Worm (Caenorhabditis elegans): ENCODE results near the gene F54H5.14.

F54H5.14 gene

DNA sequence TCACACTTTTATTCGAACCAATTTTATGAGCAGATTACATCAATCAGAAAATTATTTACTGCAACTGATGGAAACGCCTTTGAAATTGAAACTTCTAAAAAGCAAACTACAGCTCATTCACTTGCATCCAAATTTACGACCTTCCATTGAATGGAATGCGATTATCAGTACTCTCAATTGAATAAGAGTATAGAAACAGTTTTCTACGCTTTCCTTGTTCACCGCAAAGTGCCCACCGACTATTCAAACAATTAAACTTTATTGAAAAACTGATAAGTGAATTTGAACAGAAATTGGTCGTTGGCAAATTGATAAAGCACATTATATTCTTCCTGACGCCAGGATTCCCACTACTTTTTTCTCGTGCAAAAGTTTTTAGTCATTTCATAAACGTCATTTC lies 40.7 kb upstream of the F54H5.14 start:
- TF ChIP-seq sox-4 (tag; optimal IDR thresholded peaks at IDR 0.05) (no peak), elt-2 (tag; optimal IDR thresholded peaks at IDR 0.05) (peak; percentile 64), mep-1 (tag; optimal IDR thresholded peaks at IDR 0.05) (no peak), irx-1 (tag; optimal IDR thresholded peaks at IDR 0.05) (no peak), sup-37 (GFP tag; optimal IDR thresholded peaks at IDR 0.05) (no peak), fkh-4 (tag; optimal IDR thresholded peaks at IDR 0.05; ENCODE audit: borderline replicate concordance) (no peak), mdl-1 (tag; optimal IDR thresholded peaks at IDR 0.05) (no peak)

- no peak for TF ChIP-seq nhr-12 (tag; optimal IDR thresholded peaks at IDR 0.05)
Observed at ce11 chrII:6663799-6664198, 38.6 kb upstream of the F54H5.14 start.

DNA sequence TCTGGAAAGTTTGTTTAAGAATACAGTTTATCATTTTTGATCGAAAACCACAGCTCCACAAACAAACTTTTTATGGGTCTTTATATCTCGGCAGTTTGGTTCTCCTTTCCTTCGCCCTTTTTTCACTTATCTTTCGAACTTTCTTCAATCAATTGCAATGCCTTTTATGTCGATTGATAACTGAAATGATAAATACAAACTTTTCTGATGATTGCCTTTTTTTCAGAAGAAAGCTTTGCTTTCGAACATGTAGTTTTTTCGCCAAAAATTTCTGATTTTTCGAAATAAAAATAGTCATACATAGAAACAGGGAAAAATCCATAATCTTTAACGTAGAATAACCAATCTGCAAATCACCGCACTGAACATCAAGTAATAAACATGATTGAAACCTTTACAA lies 36.0 kb upstream of the F54H5.14 start, which contains the start of gene T19D12.2:
T19D12.2 (plus strand) TSS at position 125 of the 400 bp plus-strand sequence.
- TF ChIP-seq snu-23 (GFP tag; optimal IDR thresholded peaks at IDR 0.05) (no peak), hlh-17 (GFP tag; optimal IDR thresholded peaks at IDR 0.05; ENCODE audit: borderline replicate concordance) (no peak), tlp-1 (tag; optimal IDR thresholded peaks at IDR 0.05) (peak; percentile 4), elt-2 (tag; optimal IDR thresholded peaks at IDR 0.05) (peak; percentile 39)

ce11 chrII:6658766-6659165 lies 33.6 kb upstream of the F54H5.14 start, which contains the start of gene T19D12.10:
Gene T19D12.10, minus strand, starts transcription at chrII:6658866.
- TF ChIP-seq nhr-90 (tag; optimal IDR thresholded peaks at IDR 0.05; ENCODE audit: poor library complexity) (no peak), lin-15B (tag; optimal IDR thresholded peaks at IDR 0.05) (no peak), egl-13 (tag; optimal IDR thresholded peaks at IDR 0.05) (no peak), nhr-11 (tag; optimal IDR thresholded peaks at IDR 0.05) (no peak), nhr-85 (tag) (no peak), nhr-237 (tag; optimal IDR thresholded peaks at IDR 0.05) (no peak), aly-2 (tag; optimal IDR thresholded peaks at IDR 0.05) (no peak), nhr-12 (tag; optimal IDR thresholded peaks at IDR 0.05) (no peak), mef-2 (tag; optimal IDR thresholded peaks at IDR 0.05) (no peak)

ce11 chrII:6654284-6654683 lies 29.1 kb upstream of the F54H5.14 start, which contains the start of gene T19D12.9:
Gene T19D12.9, minus strand, starts transcription at chrII:6654384.
- TF ChIP-seq nhr-47 (tag; optimal IDR thresholded peaks at IDR 0.05) = no peak
- TF ChIP-seq efl-1 (optimal IDR thresholded peaks at IDR 0.05) = no peak
- peak in 1 of 2 experiments; percentile 10 for TF ChIP-seq efl-1 (GFP tag; optimal IDR thresholded peaks at IDR 0.05 in 1 of 2)

DNA sequence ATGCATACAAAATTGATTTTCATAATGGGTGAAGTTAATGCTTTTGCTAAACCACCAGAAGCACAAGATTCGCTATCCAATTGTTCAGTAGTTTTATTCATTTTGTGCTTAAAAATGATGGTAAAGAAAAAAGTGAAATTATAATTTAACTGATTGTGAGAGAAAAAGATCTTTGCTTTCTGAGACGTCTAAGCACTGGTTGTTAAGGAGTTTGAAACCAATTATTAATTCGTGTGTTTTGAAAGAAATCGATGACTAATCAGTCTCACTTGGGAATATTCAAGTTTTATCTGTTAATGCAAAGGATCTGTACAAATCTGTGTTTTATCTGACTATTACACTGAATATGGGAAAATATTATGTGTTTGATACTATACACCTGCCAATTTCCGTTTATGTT lies 26.5 kb upstream of the F54H5.14 start, which contains the start of gene sra-26:
sra-26 (minus strand) TSS at position 101 of the 400 bp plus-strand sequence.
- TF ChIP-seq nhr-76 (tag; optimal IDR thresholded peaks at IDR 0.05) (no peak), hpl-2 (GFP tag; optimal IDR thresholded peaks at IDR 0.05) (no peak), sptf-1 (tag; optimal IDR thresholded peaks at IDR 0.05) (no peak), C16A3.4 (tag; optimal IDR thresholded peaks at IDR 0.05) (no peak), dpl-1 (GFP tag; optimal IDR thresholded peaks at IDR 0.05) (no peak), ceh-90 (tag; optimal IDR thresholded peaks at IDR 0.05) (no peak), aly-2 (tag; optimal IDR thresholded peaks at IDR 0.05) (no peak), dsc-1 (tag; optimal IDR thresholded peaks at IDR 0.05) (no peak), ztf-4 (tag; optimal IDR thresholded peaks at IDR 0.05) (no peak), nhr-19 (GFP tag; conservative IDR thresholded peaks at IDR 0.05) (no peak), lin-13 (GFP tag; optimal IDR thresholded peaks at IDR 0.05) (no peak), lin-14 (GFP tag; optimal IDR thresholded peaks at IDR 0.05) (no peak), fos-1 (tag; optimal IDR thresholded peaks at IDR 0.05) (no peak), mab-9 (GFP tag; IDR thresholded peaks at IDR 0.05) (no peak), hlh-4 (tag; optimal IDR thresholded peaks at IDR 0.05) (no peak), nhr-20 (tag; optimal IDR thresholded peaks at IDR 0.05) (no peak), isw-1 (GFP tag; IDR thresholded peaks at IDR 0.05) (no peak), ceh-63 (GFP tag; optimal IDR thresholded peaks at IDR 0.05) (no peak), nhr-77 (tag; optimal IDR thresholded peaks at IDR 0.05) (no peak)
